Worm (Caenorhabditis elegans): ENCODE measurements around the gene srj-27.

- no peak for TF ChIP-seq fkh-10 (GFP tag; optimal IDR thresholded peaks at IDR 0.05)
- TF ChIP-seq nhr-237 (tag; optimal IDR thresholded peaks at IDR 0.05) = no peak
- TF ChIP-seq zag-1 (tag; optimal IDR thresholded peaks at IDR 0.05) = no peak
- TF ChIP-seq lin-13 (GFP tag; optimal IDR thresholded peaks at IDR 0.05) = no peak
- no peak for TF ChIP-seq ceh-63 (GFP tag; optimal IDR thresholded peaks at IDR 0.05)
- TF ChIP-seq lin-35 (GFP tag; optimal IDR thresholded peaks at IDR 0.05) = no peak
Measured at ce11 chrV:15133812-15134211, 6.5 kb upstream of the srj-27 start.

Measured in whole organism, L1 larva.